Worm (Caenorhabditis elegans): Measurements from ENCODE around the gene bgnt-1.4.
A peak's percentile ranks its signal among the peaks of the same experiment; 100 is the strongest.

bgnt-1.4 gene

DNA sequence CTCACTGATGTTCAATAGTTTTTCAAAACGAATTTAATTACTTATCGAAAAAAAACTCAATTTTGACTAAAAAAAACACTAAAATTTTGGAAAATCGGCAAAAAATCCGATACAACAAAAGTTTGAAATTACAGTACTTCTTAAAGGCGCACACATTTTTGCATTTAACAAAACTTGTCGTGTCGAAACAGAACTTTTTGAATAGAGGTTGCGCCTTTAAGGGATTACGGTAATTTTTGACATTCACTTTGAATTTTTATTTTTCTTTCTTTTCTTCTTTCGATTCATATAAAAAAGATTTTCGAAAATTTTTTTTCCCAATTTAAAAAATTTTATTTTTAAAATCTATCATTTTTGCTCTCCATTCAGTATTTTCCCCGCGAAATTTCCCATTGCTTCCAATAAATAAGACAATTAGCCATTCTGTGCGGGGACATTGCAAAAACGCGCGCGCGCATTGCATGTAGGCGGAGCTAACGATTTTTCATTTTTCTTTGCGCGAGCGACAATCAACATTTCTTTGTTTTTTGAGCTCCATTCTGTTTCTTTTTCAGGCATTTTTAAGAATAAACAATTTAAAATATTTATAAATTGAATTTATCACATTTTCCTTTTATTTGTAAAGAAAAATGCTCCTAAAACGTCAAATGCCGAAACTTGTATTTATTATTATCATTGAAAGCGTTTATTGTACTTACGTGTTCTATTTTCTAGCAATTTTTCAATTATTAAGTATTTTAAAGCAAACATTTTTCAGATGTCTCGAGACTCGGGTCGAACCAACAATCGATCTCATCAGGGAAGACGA is 29.4 kb upstream of the bgnt-1.4 start, which contains the start of gene F39G3.3 (continued):
- no peak for TF ChIP-seq php-3 (GFP tag; IDR thresholded peaks at IDR 0.05)
- peak; percentile 10 for TF ChIP-seq nhr-6 (tag; optimal IDR thresholded peaks at IDR 0.05)
- TF ChIP-seq ztf-7 (tag; optimal IDR thresholded peaks at IDR 0.05) = no peak
- peak in 1 of 2 experiments; percentile 35 for TF ChIP-seq hif-1 (tag; optimal IDR thresholded peaks at IDR 0.05)
- no peak for TF ChIP-seq nhr-77 (tag; optimal IDR thresholded peaks at IDR 0.05)
- TF ChIP-seq ceh-20 (GFP tag; IDR thresholded peaks at IDR 0.05) = 0 out of 2 replicates have a peak, but pooled peaks have one; percentile 11
- TF ChIP-seq pha-4 (GFP tag; IDR thresholded peaks at IDR 0.05) = 0 out of 2 replicates have a peak, but pooled peaks have one; percentile 64
- TF ChIP-seq pha-4 (tag; optimal IDR thresholded peaks at IDR 0.05) = no peak
- TF ChIP-seq daf-16 (GFP tag; optimal IDR thresholded peaks at IDR 0.05) = peak in 1 of 2 experiments; percentile 2
- TF ChIP-seq daf-16 (tag; optimal IDR thresholded peaks at IDR 0.05) = peak; percentile 59
- TF ChIP-seq aha-1 (tag) = peak; percentile 82
- peak; percentile 81 for TF ChIP-seq hmg-1.1 (GFP tag; IDR thresholded peaks at IDR 0.05)
- TF ChIP-seq vab-7 (GFP tag; IDR thresholded peaks at IDR 0.05) = peak; percentile 48; the same call in 1 of the 2 replicates
- no peak for TF ChIP-seq R02D3.7 (tag; optimal IDR thresholded peaks at IDR 0.05)
- no peak for TF ChIP-seq saeg-2 (GFP tag; IDR thresholded peaks at IDR 0.05)
- peak; percentile 40 for TF ChIP-seq nhr-102 (tag; optimal IDR thresholded peaks at IDR 0.05)
- no peak for TF ChIP-seq gei-8 (GFP tag; optimal IDR thresholded peaks at IDR 0.05)
- TF ChIP-seq F26F4.8 (GFP tag; conservative IDR thresholded peaks at IDR 0.05) = no peak
- peak; percentile 41 for TF ChIP-seq ces-1 (GFP tag; optimal IDR thresholded peaks at IDR 0.05)
- peak; percentile 45 for TF ChIP-seq hlh-30 (tag; optimal IDR thresholded peaks at IDR 0.05; ENCODE audit: insufficient read depth)

DNA sequence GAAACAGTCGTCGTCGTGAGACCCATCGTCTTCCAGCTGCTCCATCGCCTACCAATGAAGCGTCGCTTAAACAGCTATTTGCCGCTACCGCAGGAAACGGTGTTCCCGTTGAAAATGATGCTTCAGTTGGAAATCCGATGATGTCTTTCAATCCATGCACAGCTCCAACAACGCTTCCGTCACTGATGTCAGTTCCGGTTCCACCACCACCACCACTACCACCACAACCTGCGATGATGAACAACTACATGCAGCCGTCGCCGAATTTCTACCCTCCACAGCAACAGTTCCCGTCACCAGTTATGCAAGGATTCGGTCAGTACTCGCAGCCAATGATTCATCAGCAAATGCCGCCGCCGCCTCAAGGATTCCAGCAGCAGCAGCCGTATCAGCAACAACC is 26.8 kb upstream of the bgnt-1.4 start:
- TF ChIP-seq aha-1 (tag) (peak; percentile 64), set-16 (GFP tag; IDR thresholded peaks at IDR 0.05) (peak; percentile 19; the same call in 1 of the 2 replicates), snpc-1.2 (GFP tag; IDR thresholded peaks at IDR 0.05) (0 out of 2 replicates have a peak, but pooled peaks have one; percentile 35), aly-2 (tag; optimal IDR thresholded peaks at IDR 0.05) (no peak), lin-39 (tag; optimal IDR thresholded peaks at IDR 0.05) (no peak)

DNA sequence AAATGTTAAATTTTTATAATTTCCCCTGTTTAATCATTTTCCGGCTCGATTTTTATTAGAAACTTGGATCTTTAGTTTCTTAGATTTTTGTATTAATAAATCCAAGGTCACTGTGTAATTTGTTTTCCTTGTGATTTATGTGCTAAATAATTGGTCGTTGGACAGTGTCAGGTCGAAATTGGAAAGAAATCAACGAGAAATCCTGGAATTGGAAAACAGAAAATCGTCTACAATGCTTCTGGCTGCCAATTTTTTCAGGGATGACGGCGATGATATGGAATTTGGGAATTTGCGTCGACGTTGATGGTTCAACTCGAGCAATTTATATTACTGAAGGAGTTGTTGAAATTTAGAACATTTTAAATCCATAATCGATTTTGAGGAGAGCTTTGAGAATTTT is 26.2 kb upstream of the bgnt-1.4 start:
- TF ChIP-seq mdl-1 (tag; optimal IDR thresholded peaks at IDR 0.05) (no peak), aha-1 (tag) (peak; percentile 96), ces-1 (GFP tag; optimal IDR thresholded peaks at IDR 0.05) (no peak), skn-1 (tag; optimal IDR thresholded peaks at IDR 0.05) (no peak), T26A8.4 (GFP tag; IDR thresholded peaks at IDR 0.05) (no peak), Y105C5A.15 (GFP tag; IDR thresholded peaks at IDR 0.05) (no peak), zip-11 (GFP tag; IDR thresholded peaks at IDR 0.05) (no peak), nhr-237 (tag; optimal IDR thresholded peaks at IDR 0.05) (no peak), nhr-111 (GFP tag; optimal IDR thresholded peaks at IDR 0.05) (no peak), pha-4 (GFP tag; IDR thresholded peaks at IDR 0.05) (no peak), pha-4 (tag; optimal IDR thresholded peaks at IDR 0.05) (no peak), fos-1 (tag; optimal IDR thresholded peaks at IDR 0.05) (no peak), nhr-48 (tag; optimal IDR thresholded peaks at IDR 0.05) (no peak), aly-2 (tag; optimal IDR thresholded peaks at IDR 0.05) (peak; percentile 31), arid-1 (GFP tag; conservative IDR thresholded peaks at IDR 0.05) (0 out of 2 replicates have a peak, but pooled peaks have one; percentile 8), lin-1 (GFP tag; IDR thresholded peaks at IDR 0.05) (no peak), egl-27 (tag; optimal IDR thresholded peaks at IDR 0.05) (no peak), daf-16 (GFP tag; optimal IDR thresholded peaks at IDR 0.05) (no peak), daf-16 (tag; optimal IDR thresholded peaks at IDR 0.05) (peak; percentile 1), unc-62 (GFP tag; optimal IDR thresholded peaks at IDR 0.05 in 1 of 2) (no peak), unc-62 (tag; optimal IDR thresholded peaks at IDR 0.05) (no peak), lin-13 (GFP tag; optimal IDR thresholded peaks at IDR 0.05) (no peak), mes-2 (tag; optimal IDR thresholded peaks at IDR 0.05; ENCODE audit: poor library complexity, severe bottlenecking) (no peak), mep-1 (tag; optimal IDR thresholded peaks at IDR 0.05) (no peak), ceh-20 (GFP tag; IDR thresholded peaks at IDR 0.05) (no peak), F10B5.3 (tag; optimal IDR thresholded peaks at IDR 0.05) (no peak), lim-7 (GFP tag; IDR thresholded peaks at IDR 0.05) (no peak), lin-38 (GFP tag; IDR thresholded peaks at IDR 0.05) (peak; percentile 40; the same call in 1 of the 2 replicates), ztf-7 (tag; optimal IDR thresholded peaks at IDR 0.05) (no peak), sdz-12 (GFP tag; optimal IDR thresholded peaks at IDR 0.05) (no peak)

Data from whole organism, L4 larva.